Worm (Caenorhabditis elegans) whole organism, mixed stage, embryonic: ENCODE data around the gene thoc-5.

ENCODE experiments used
- M03D4.4 ChIP-seq: sonication (generic microtip); optimal IDR thresholded peaks from 2 replicates; lab custom pipeline; 2017; ENCODE audit warnings: mild to moderate bottlenecking, missing genetic modification characterization, missing compliant biosample characterization
- bed-3 ChIP-seq: fragments of 200-800 bp; sonication (Bioruptor generic); optimal IDR thresholded peaks from 3 replicates; lab custom pipeline; 2018; ENCODE audit warnings: mild to moderate bottlenecking, missing genetic modification characterization, moderate library complexity, missing compliant biosample characterization
- blmp-1 ChIP-seq: fragments of 150-350 bp; optimal IDR thresholded peaks from 2 replicates; lab custom pipeline; 2014; ENCODE audit warnings: missing biosample characterization, missing genetic modification characterization
- ceh-39 ChIP-seq: fragments of 150-350 bp; optimal IDR thresholded peaks from 2 replicates; lab custom pipeline; 2014; ENCODE audit warnings: missing biosample characterization, missing genetic modification characterization
- ceh-43 ChIP-seq: fragments of 200-800 bp; sonication (Bioruptor generic); optimal IDR thresholded peaks from 2 replicates; lab custom pipeline; 2018; ENCODE audit warnings: mild to moderate bottlenecking, missing genetic modification characterization, moderate library complexity, missing compliant biosample characterization
- ceh-83 ChIP-seq: fragments of 200-800 bp; sonication (Bioruptor generic); optimal IDR thresholded peaks from 2 replicates; lab custom pipeline; 2018; ENCODE audit warnings: mild to moderate bottlenecking, missing genetic modification characterization, missing compliant biosample characterization
- ces-1 ChIP-seq: fragments of 150-350 bp; optimal IDR thresholded peaks from 2 replicates; lab custom pipeline; 2014; ENCODE audit warnings: missing biosample characterization, missing genetic modification reagents, missing genetic modification characterization
- cnd-1 ChIP-seq: fragments of 200-800 bp; sonication (Bioruptor generic); optimal IDR thresholded peaks from 2 replicates; lab custom pipeline; 2018; ENCODE audit warnings: mild to moderate bottlenecking, missing genetic modification characterization, missing compliant biosample characterization
- drap-1 ChIP-seq: fragments of 200-800 bp; sonication (Bioruptor generic); optimal IDR thresholded peaks from 3 replicates; lab custom pipeline; 2018; ENCODE audit warnings: mild to moderate bottlenecking, missing genetic modification characterization, missing compliant biosample characterization
- elt-1 ChIP-seq: sonication (generic microtip); optimal IDR thresholded peaks from 2 replicates; lab custom pipeline; 2017; ENCODE audit warnings: missing genetic modification characterization, mild to moderate bottlenecking, missing compliant biosample characterization, antibody characterized with exemption, moderate library complexity, borderline replicate concordance; ENCODE audit not compliant: insufficient read depth
- elt-3 ChIP-seq: fragments of 150-350 bp; optimal IDR thresholded peaks from 2 replicates; lab custom pipeline; 2014; ENCODE audit warnings: missing biosample characterization, missing genetic modification characterization
- ham-2 ChIP-seq: fragments of 200-800 bp; sonication (Bioruptor generic); optimal IDR thresholded peaks from 2 replicates; lab custom pipeline; 2018; ENCODE audit warnings: mild to moderate bottlenecking, missing genetic modification characterization, missing compliant biosample characterization
- hlh-1 ChIP-seq: fragments of 150-350 bp; optimal IDR thresholded peaks from 2 replicates; lab custom pipeline; 2014; ENCODE audit warnings: missing biosample characterization, missing genetic modification reagents, missing genetic modification characterization
- lin-13 ChIP-seq: fragments of 150-350 bp; optimal IDR thresholded peaks from 2 replicates; lab custom pipeline; 2014; ENCODE audit warnings: missing biosample characterization, missing genetic modification characterization
- lin-32 ChIP-seq: fragments of 200-800 bp; sonication (Bioruptor generic); optimal IDR thresholded peaks from 2 replicates; lab custom pipeline; 2018; ENCODE audit warnings: mild to moderate bottlenecking, missing genetic modification characterization, missing compliant biosample characterization
- lsy-2 ChIP-seq: fragments of 150-350 bp; optimal IDR thresholded peaks from 2 replicates; lab custom pipeline; 2014; ENCODE audit warnings: missing biosample characterization, missing genetic modification characterization
- mep-1 ChIP-seq: fragments of 150-350 bp; optimal IDR thresholded peaks from 2 replicates; lab custom pipeline; 2017; ENCODE audit warnings: missing biosample characterization, missing genetic modification reagents, missing genetic modification characterization, inconsistent platforms
- mls-2 ChIP-seq: sonication (generic microtip); optimal IDR thresholded peaks from 2 replicates; lab custom pipeline; 2016; ENCODE audit warnings: mild to moderate bottlenecking, missing genetic modification characterization, moderate library complexity, missing compliant biosample characterization
- nhr-12 ChIP-seq: fragments of 150-350 bp; optimal IDR thresholded peaks from 2 replicates; lab custom pipeline; 2014; ENCODE audit warnings: missing biosample characterization, missing genetic modification characterization
- nhr-2 ChIP-seq: fragments of 150-350 bp; optimal IDR thresholded peaks from 2 replicates; lab custom pipeline; 2014; ENCODE audit warnings: missing biosample characterization, missing genetic modification characterization
- nhr-237 ChIP-seq: fragments of 150-350 bp; optimal IDR thresholded peaks from 2 replicates; lab custom pipeline; 2014; ENCODE audit warnings: missing biosample characterization, missing genetic modification characterization
- nhr-28 ChIP-seq: fragments of 150-350 bp; optimal IDR thresholded peaks from 2 replicates; lab custom pipeline; 2014; ENCODE audit warnings: missing biosample characterization, missing genetic modification characterization
- nhr-76 ChIP-seq: sonication (generic microtip); optimal IDR thresholded peaks from 2 replicates; lab custom pipeline; 2017; ENCODE audit warnings: missing biosample characterization, missing genetic modification characterization
- pha-4 ChIP-seq: fragments of 150-350 bp; optimal IDR thresholded peaks from 2 replicates; lab custom pipeline; 2018; ENCODE audit warnings: missing biosample characterization, missing genetic modification reagents, missing genetic modification characterization
- sem-2 ChIP-seq: fragments of 200-800 bp; sonication (Bioruptor generic); optimal IDR thresholded peaks from 2 replicates; lab custom pipeline; 2018; ENCODE audit warnings: mild to moderate bottlenecking, missing genetic modification characterization, missing compliant biosample characterization
- snpc-4 ChIP-seq: fragments of 150-350 bp; optimal IDR thresholded peaks from 2 replicates; lab custom pipeline; 2014; ENCODE audit warnings: missing biosample characterization, missing genetic modification characterization
- sptf-1 ChIP-seq: sonication (generic microtip); optimal IDR thresholded peaks from 2 replicates; lab custom pipeline; 2017; ENCODE audit warnings: mild to moderate bottlenecking, missing genetic modification characterization, moderate library complexity, missing compliant biosample characterization
- tbx-8 ChIP-seq: fragments of 200-800 bp; sonication (Bioruptor generic); optimal IDR thresholded peaks from 2 replicates; lab custom pipeline; 2018; ENCODE audit warnings: mild to moderate bottlenecking, missing genetic modification characterization, moderate library complexity, missing compliant biosample characterization
- unc-120 ChIP-seq: sonication (generic microtip); optimal IDR thresholded peaks from 2 replicates; lab custom pipeline; 2017; ENCODE audit warnings: missing genetic modification characterization, missing compliant biosample characterization; ENCODE audit not compliant: poor library complexity, severe bottlenecking
- unc-39 ChIP-seq: fragments of 150-350 bp; optimal IDR thresholded peaks from 2 replicates; lab custom pipeline; 2014; ENCODE audit warnings: missing biosample characterization, missing genetic modification characterization
- unc-62 ChIP-seq: fragments of 150-350 bp; optimal IDR thresholded peaks from 2 replicates; lab custom pipeline; 2014; ENCODE audit warnings: missing biosample characterization, missing genetic modification reagents, missing genetic modification characterization
- zip-8 ChIP-seq: fragments of 150-350 bp; optimal IDR thresholded peaks from 2 replicates; lab custom pipeline; 2014; ENCODE audit warnings: missing biosample characterization, missing genetic modification characterization
- ztf-11 ChIP-seq: fragments of 150-350 bp; optimal IDR thresholded peaks from 2 replicates; lab custom pipeline; 2014; ENCODE audit warnings: missing biosample characterization, missing genetic modification characterization

thoc-5 gene

ce11 chrIII:5373715-5374114, 24.5 kb upstream of the thoc-5 start:
- TF ChIP-seq ces-1 (GFP tag; lab: Kevin White, UChicago), result peak; percentile 6
- no peak for TF ChIP-seq zip-8
- no peak for TF ChIP-seq M03D4.4 (tag; lab: Kevin White, UChicago)
- no peak for TF ChIP-seq pha-4 (tag; lab: Kevin White, UChicago)

- TF ChIP-seq ztf-11 (no peak), blmp-1 (no peak), tbx-8 (GFP tag; lab: Kevin White, UChicago) (no peak), drap-1 (GFP tag; lab: Kevin White, UChicago) (no peak), unc-39 (tag; lab: Kevin White, UChicago) (no peak), ceh-43 (no peak)
- TF ChIP-seq, all 35 proteins: peak for 0
Measured at ce11 chrIII:5372884-5373283, 23.7 kb upstream of the thoc-5 start.

- TF ChIP-seq nhr-76 (tag; lab: Kevin White, UChicago) (no peak), unc-62 (no peak), hlh-1 (tag; lab: Kevin White, UChicago) (no peak), tbx-8 (GFP tag; lab: Kevin White, UChicago) (no peak), bed-3 (GFP tag; lab: Kevin White, UChicago) (no peak), unc-120 (tag; lab: Kevin White, UChicago) (no peak), nhr-237 (tag; lab: Kevin White, UChicago) (no peak), lsy-2 (tag; lab: Kevin White, UChicago) (no peak), drap-1 (GFP tag; lab: Kevin White, UChicago) (no peak), snpc-4 (no peak)
Measured at ce11 chrIII:5371226-5371926, 22.2 kb upstream of the thoc-5 start, which contains the start of gene szy-2. TSS of gene szy-2 (minus strand) at chrIII:5371276.

- TF ChIP-seq ztf-11, result no peak
- no peak for TF ChIP-seq blmp-1
- no peak for TF ChIP-seq nhr-76 (tag; lab: Kevin White, UChicago)
- TF ChIP-seq ham-2 (GFP tag; lab: Kevin White, UChicago), result no peak
Measured at ce11 chrIII:5367995-5368899, 19.0 kb upstream of the thoc-5 start, which contains the start of gene dhs-9. TSS of gene dhs-9 (minus strand) at chrIII:5368045.

DNA sequence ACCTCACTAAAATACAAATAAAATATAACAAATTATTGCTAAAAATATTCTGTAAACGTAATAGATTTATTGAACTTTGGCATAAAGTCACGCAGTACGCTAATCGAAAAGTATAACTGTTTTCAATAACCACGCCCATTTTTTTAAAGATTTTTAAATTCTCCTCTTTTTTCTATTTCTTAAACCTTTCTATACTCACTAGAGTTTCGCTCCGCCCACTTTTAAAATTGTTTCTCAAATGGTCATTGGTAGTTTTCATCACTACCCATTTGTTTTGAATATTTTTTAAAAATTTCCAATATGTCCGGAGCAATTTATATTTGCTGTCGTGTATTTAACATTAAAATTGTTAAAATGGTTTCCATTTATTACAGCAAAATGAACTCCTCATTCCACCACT, 12.7 kb upstream of the thoc-5 start, which contains the start of gene Y32H12A.1:
Y32H12A.1 (plus strand) TSS at position 301 of the 400 bp plus-strand sequence.
- TF ChIP-seq nhr-76 (tag; lab: Kevin White, UChicago) (no peak), mep-1 (no peak), ham-2 (GFP tag; lab: Kevin White, UChicago) (no peak), ceh-43 (no peak), bed-3 (GFP tag; lab: Kevin White, UChicago) (no peak), drap-1 (GFP tag; lab: Kevin White, UChicago) (no peak), pha-4 (tag; lab: Kevin White, UChicago) (no peak), lin-13 (tag; lab: Kevin White, UChicago) (no peak), zip-8 (no peak), ceh-39 (tag; lab: Kevin White, UChicago) (no peak), unc-62 (no peak), mls-2 (tag; lab: Kevin White, UChicago) (no peak), ceh-83 (GFP tag; lab: Kevin White, UChicago) (no peak), sem-2 (GFP tag; lab: Kevin White, UChicago) (no peak), lin-32 (GFP tag; lab: Kevin White, UChicago) (no peak), sptf-1 (tag; lab: Kevin White, UChicago) (no peak)

DNA sequence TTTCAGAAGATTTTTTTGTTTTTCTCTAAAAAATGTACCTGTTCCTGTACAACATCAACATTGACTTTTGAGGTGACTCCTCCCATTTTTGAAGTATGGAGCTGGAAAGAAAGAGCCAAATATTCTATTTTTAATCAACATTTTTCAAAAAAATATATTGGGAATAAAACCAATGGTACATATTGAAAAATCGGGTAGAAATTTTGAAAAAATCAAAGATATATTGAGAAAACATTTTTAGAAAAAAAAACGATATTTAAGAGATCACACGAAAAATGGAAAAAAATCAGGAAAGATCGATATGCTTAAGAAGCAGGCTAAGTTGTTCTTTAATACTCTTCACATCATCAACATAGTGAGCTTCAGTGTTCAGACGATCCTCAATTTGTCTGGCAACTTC, 3.2 kb downstream of the thoc-5 start, which contains the start of gene glrx-21:
glrx-21 (minus strand) TSS at position 101 of the 400 bp plus-strand sequence.
- TF ChIP-seq blmp-1 (no peak), nhr-12 (tag; lab: Kevin White, UChicago) (no peak), lin-13 (tag; lab: Kevin White, UChicago) (no peak), nhr-237 (tag; lab: Kevin White, UChicago) (no peak), nhr-28 (tag; lab: Kevin White, UChicago) (no peak), elt-1 (no peak), tbx-8 (GFP tag; lab: Kevin White, UChicago) (no peak), cnd-1 (tag; lab: Kevin White, UChicago) (no peak), pha-4 (tag; lab: Kevin White, UChicago) (no peak), sptf-1 (tag; lab: Kevin White, UChicago) (no peak), elt-3 (no peak), bed-3 (GFP tag; lab: Kevin White, UChicago) (no peak), mls-2 (tag; lab: Kevin White, UChicago) (no peak), snpc-4 (no peak), nhr-2 (tag; lab: Kevin White, UChicago) (no peak)
